Worm (Caenorhabditis elegans) whole organism, midembryonic: ENCODE results near the gene F52C9.3.

Experiments
- cog-1 ChIP-seq: sonication (generic microtip); optimal IDR thresholded peaks from 2 replicates; lab custom pipeline; 2016; ENCODE audit warnings: missing genetic modification characterization, missing compliant biosample characterization
- ref-1 ChIP-seq: fragments of 200-800 bp; sonication (Bioruptor generic); conservative IDR thresholded peaks from 2 replicates; pipeline ENCODE4 v1.3.6; 2022; ENCODE audit warnings: missing genetic modification reagents, missing genetic modification characterization, missing compliant biosample characterization

- no peak for TF ChIP-seq ref-1
- TF ChIP-seq cog-1 (tag; lab: Kevin White, UChicago) = no peak
Measured at ce11 chrIII:5346017-5346416, 24.3 kb downstream of the F52C9.3 start, which contains the start of gene glrx-21.
